Worm (Caenorhabditis elegans): ENCODE measurements around the gene F25B4.4.

ce11 chrV:5712652-5713051, 28.0 kb downstream of the F25B4.4 start, which contains the start of gene gcst-1:
- TF ChIP-seq flt-1 (GFP tag; IDR thresholded peaks at IDR 0.05) (no peak), cog-1 (tag; optimal IDR thresholded peaks at IDR 0.05) (no peak), med-1 (GFP tag; optimal IDR thresholded peaks at IDR 0.05; ENCODE audit: insufficient read depth) (no peak), ref-1 (GFP tag; conservative IDR thresholded peaks at IDR 0.05) (no peak), klf-2 (GFP tag; conservative IDR thresholded peaks at IDR 0.05) (no peak), ztf-23 (GFP tag; IDR thresholded peaks at IDR 0.05) (no peak), ztf-29 (GFP tag; IDR thresholded peaks at IDR 0.05) (no peak), tab-1 (GFP tag; IDR thresholded peaks at IDR 0.05) (no peak), T22C8.4 (GFP tag; IDR thresholded peaks at IDR 0.05) (no peak)

Data from whole organism, midembryonic.